Worm (Caenorhabditis elegans) whole organism, late embryonic: ENCODE results near the gene C49H3.12.

Source experiments
- F13H6.1 ChIP-seq: sonication (generic microtip); optimal IDR thresholded peaks from 2 replicates; lab custom pipeline; 2016; ENCODE audit warnings: missing genetic modification characterization, missing compliant biosample characterization
- T23F11.4 ChIP-seq: fragments of 200-800 bp; sonication (Bioruptor generic); optimal IDR thresholded peaks from 2 replicates; lab custom pipeline; 2018; ENCODE audit warnings: mild to moderate bottlenecking, missing genetic modification characterization, missing compliant biosample characterization
- Y22D7AL.16 ChIP-seq: sonication (generic microtip); optimal IDR thresholded peaks from 2 replicates; lab custom pipeline; 2016; ENCODE audit warnings: missing genetic modification characterization, missing compliant biosample characterization
- ama-1 ChIP-seq: fragments of 150-350 bp; optimal IDR thresholded peaks from 2 replicates; lab custom pipeline; 2014
- ceh-14 ChIP-seq: sonication (generic microtip); optimal IDR thresholded peaks from 2 replicates; lab custom pipeline; 2016; ENCODE audit warnings: missing genotype, missing genetic modification characterization, missing compliant biosample characterization
- ceh-18 ChIP-seq: sonication (generic microtip); optimal IDR thresholded peaks from 2 replicates; lab custom pipeline; 2016; ENCODE audit warnings: missing genetic modification characterization, missing compliant biosample characterization
- ceh-2 ChIP-seq: sonication (generic microtip); optimal IDR thresholded peaks from 2 replicates; lab custom pipeline; 2016; ENCODE audit warnings: missing genotype, missing genetic modification characterization, missing compliant biosample characterization
- ceh-22 ChIP-seq: sonication (generic microtip); optimal IDR thresholded peaks from 2 replicates; lab custom pipeline; 2017; ENCODE audit warnings: missing biosample characterization, missing genetic modification characterization
- ceh-24 ChIP-seq: sonication (generic microtip); optimal IDR thresholded peaks from 2 replicates; lab custom pipeline; 2016; ENCODE audit warnings: mild to moderate bottlenecking, missing genetic modification characterization, missing compliant biosample characterization
- ceh-30 ChIP-seq: fragments of 150-350 bp; optimal IDR thresholded peaks from 2 replicates; lab custom pipeline; 2014; ENCODE audit warnings: missing biosample characterization, missing genetic modification characterization
- ceh-31 ChIP-seq: sonication (generic microtip); optimal IDR thresholded peaks from 2 replicates; lab custom pipeline; 2016; ENCODE audit warnings: missing genetic modification characterization, missing compliant biosample characterization
- ceh-34 ChIP-seq: sonication (generic microtip); optimal IDR thresholded peaks from 2 replicates; lab custom pipeline; 2016; ENCODE audit warnings: mild to moderate bottlenecking, missing genetic modification characterization, missing compliant biosample characterization
- ceh-45 ChIP-seq: fragments of 200-800 bp; sonication (Bioruptor generic); IDR thresholded peaks from 2 replicates; pipeline ENCODE4 v1.3.6; 2022; ENCODE audit warnings: missing genetic modification reagents, missing genetic modification characterization, missing compliant biosample characterization
- ceh-48 ChIP-seq: sonication (generic microtip); optimal IDR thresholded peaks from 2 replicates; lab custom pipeline; 2016; ENCODE audit warnings: missing genetic modification characterization, inconsistent platforms, missing compliant biosample characterization
- che-1 ChIP-seq: sonication (generic microtip); optimal IDR thresholded peaks from 2 replicates; lab custom pipeline; 2016; ENCODE audit warnings: mild to moderate bottlenecking, missing genetic modification characterization, missing compliant biosample characterization
- dmd-4 ChIP-seq: sonication (generic microtip); optimal IDR thresholded peaks from 2 replicates; lab custom pipeline; 2016; ENCODE audit warnings: borderline replicate concordance, missing genetic modification characterization, missing compliant biosample characterization
- elt-4 ChIP-seq: sonication (generic microtip); optimal IDR thresholded peaks from 2 replicates; lab custom pipeline; 2016; ENCODE audit warnings: missing genetic modification characterization, missing compliant biosample characterization
- fax-1 ChIP-seq: sonication (generic microtip); optimal IDR thresholded peaks from 2 replicates; lab custom pipeline; 2016; ENCODE audit warnings: missing genotype, missing genetic modification characterization, missing compliant biosample characterization
- fkh-10 ChIP-seq: fragments of 150-350 bp; optimal IDR thresholded peaks from 2 replicates; lab custom pipeline; 2014; ENCODE audit warnings: missing biosample characterization, missing genetic modification reagents, missing genetic modification characterization
- fkh-6 ChIP-seq: sonication (generic microtip); optimal IDR thresholded peaks from 2 replicates; lab custom pipeline; 2016; ENCODE audit warnings: missing genetic modification characterization, missing compliant biosample characterization
- gmeb-2 ChIP-seq: sonication (generic microtip); optimal IDR thresholded peaks from 2 replicates; lab custom pipeline; 2016; ENCODE audit warnings: missing genetic modification characterization, inconsistent platforms, missing compliant biosample characterization
- hlh-13 ChIP-seq: fragments of 200-800 bp; sonication (Bioruptor generic); optimal IDR thresholded peaks from 2 replicates; lab custom pipeline; 2018; ENCODE audit warnings: mild to moderate bottlenecking, missing genetic modification characterization, missing compliant biosample characterization
- hlh-15 ChIP-seq: sonication (generic microtip); optimal IDR thresholded peaks from 2 replicates; lab custom pipeline; 2016; ENCODE audit warnings: missing genetic modification characterization, missing compliant biosample characterization
- hlh-6 ChIP-seq: sonication (generic microtip); optimal IDR thresholded peaks from 2 replicates; lab custom pipeline; 2016; ENCODE audit warnings: missing genotype, missing genetic modification characterization, missing compliant biosample characterization
- hlh-8 ChIP-seq: sonication (generic microtip); optimal IDR thresholded peaks from 2 replicates; lab custom pipeline; 2016; ENCODE audit warnings: missing genotype, missing genetic modification characterization, missing compliant biosample characterization
- lin-11 ChIP-seq: fragments of 200-800 bp; sonication (Bioruptor generic); optimal IDR thresholded peaks from 2 replicates; lab custom pipeline; 2018; ENCODE audit warnings: mild to moderate bottlenecking, missing genetic modification characterization, missing compliant biosample characterization
- madf-2 ChIP-seq: sonication (generic microtip); optimal IDR thresholded peaks from 2 replicates; lab custom pipeline; 2017; ENCODE audit warnings: missing genetic modification characterization, missing compliant biosample characterization
- nfya-1 ChIP-seq: sonication (generic microtip); optimal IDR thresholded peaks from 2 replicates; lab custom pipeline; 2017; ENCODE audit warnings: missing genetic modification characterization, mild to moderate bottlenecking, missing compliant biosample characterization, antibody characterized with exemption, moderate library complexity
- nhr-11 ChIP-seq: fragments of 150-350 bp; optimal IDR thresholded peaks from 2 replicates; lab custom pipeline; 2014; ENCODE audit warnings: missing biosample characterization, missing genetic modification characterization
- npax-4 ChIP-seq: sonication (generic microtip); optimal IDR thresholded peaks from 2 replicates; lab custom pipeline; 2016; ENCODE audit warnings: missing genetic modification characterization, missing compliant biosample characterization
- odd-2 ChIP-seq: sonication (generic microtip); optimal IDR thresholded peaks from 2 replicates; lab custom pipeline; 2017; ENCODE audit warnings: antibody characterized with exemption, mild to moderate bottlenecking, missing genetic modification characterization, missing compliant biosample characterization
- pag-3 ChIP-seq: sonication (generic microtip); optimal IDR thresholded peaks from 2 replicates; lab custom pipeline; 2016; ENCODE audit warnings: missing compliant biosample characterization, missing genetic modification characterization, borderline replicate concordance
- pat-9 ChIP-seq: fragments of 200-800 bp; sonication (Bioruptor generic); optimal IDR thresholded peaks from 2 replicates; lab custom pipeline; 2018; ENCODE audit warnings: mild to moderate bottlenecking, missing genetic modification characterization, moderate library complexity, missing compliant biosample characterization
- pha-4 ChIP-seq: fragments of 150-350 bp; optimal IDR thresholded peaks from 2 replicates; lab custom pipeline; 2018; ENCODE audit warnings: missing biosample characterization, missing genetic modification reagents, missing genetic modification characterization
- pqm-1 ChIP-seq: sonication (generic microtip); optimal IDR thresholded peaks from 2 replicates; lab custom pipeline; 2016; ENCODE audit warnings: missing genetic modification characterization, missing compliant biosample characterization
- pros-1 ChIP-seq: fragments of 150-350 bp; optimal IDR thresholded peaks from 2 replicates; lab custom pipeline; 2014; ENCODE audit warnings: missing biosample characterization, missing genetic modification reagents, missing genetic modification characterization
- ref-2 ChIP-seq: sonication (generic microtip); optimal IDR thresholded peaks from 2 replicates; lab custom pipeline; 2016; ENCODE audit warnings: missing genetic modification characterization, missing compliant biosample characterization
- sdc-2 ChIP-seq: sonication (generic microtip); optimal IDR thresholded peaks from 2 replicates; lab custom pipeline; 2016; ENCODE audit warnings: missing genotype, missing genetic modification characterization, missing compliant biosample characterization
- sox-2 ChIP-seq: fragments of 200-800 bp; sonication (Bioruptor generic); IDR thresholded peaks from 2 replicates; pipeline ENCODE4 v1.3.6; 2022; ENCODE audit warnings: missing genetic modification reagents, missing genetic modification characterization, missing compliant biosample characterization
- sox-4 ChIP-seq: sonication (generic microtip); optimal IDR thresholded peaks from 2 replicates; lab custom pipeline; 2017; ENCODE audit warnings: mild to moderate bottlenecking, missing genetic modification characterization, inconsistent platforms, missing compliant biosample characterization
- tbx-2 ChIP-seq: sonication (generic microtip); optimal IDR thresholded peaks from 2 replicates; lab custom pipeline; 2016; ENCODE audit warnings: missing genetic modification characterization, missing compliant biosample characterization
- tbx-7 ChIP-seq: sonication (generic microtip); optimal IDR thresholded peaks from 2 replicates; lab custom pipeline; 2016; ENCODE audit warnings: missing genotype, missing genetic modification characterization, missing compliant biosample characterization
- ttx-3 ChIP-seq: sonication (generic microtip); optimal IDR thresholded peaks from 2 replicates; lab custom pipeline; 2016; ENCODE audit warnings: missing genetic modification reagents, missing genetic modification characterization, missing compliant biosample characterization
- ztf-16 ChIP-seq: sonication (generic microtip); optimal IDR thresholded peaks from 2 replicates; lab custom pipeline; 2017; ENCODE audit warnings: missing genetic modification characterization, missing compliant biosample characterization

Gene C49H3.12

DNA sequence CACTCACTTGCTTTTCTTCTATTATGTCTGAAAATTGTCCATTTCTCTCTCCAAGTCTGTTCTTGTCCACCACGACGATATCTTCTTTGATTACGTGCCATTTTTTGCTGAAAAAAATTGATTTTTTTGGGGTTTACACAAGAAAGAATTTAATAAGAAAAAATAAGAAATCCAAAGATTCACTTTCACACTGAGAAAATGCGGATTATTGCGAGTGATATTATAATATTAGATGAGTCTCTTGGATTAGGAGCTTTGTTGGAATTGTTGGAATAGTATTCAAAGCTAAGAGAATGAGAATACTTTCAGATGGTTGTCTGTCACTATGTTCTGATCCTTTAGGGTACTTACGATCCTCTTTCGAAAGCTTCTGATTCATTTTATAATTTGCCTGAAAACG is 11.7 kb upstream of the C49H3.12 start, which contains the start of gene F20D12.7:
F20D12.7 (minus strand) TSS at position 101 of the 400 bp plus-strand sequence.
- TF ChIP-seq pha-4 (tag; lab: Kevin White, UChicago) (no peak), fax-1 (tag; lab: Kevin White, UChicago) (no peak), fkh-10 (GFP tag; lab: Kevin White, UChicago) (no peak), nhr-11 (tag; lab: Kevin White, UChicago) (no peak), npax-4 (tag; lab: Kevin White, UChicago) (no peak), ceh-24 (tag; lab: Kevin White, UChicago) (no peak), dmd-4 (tag; lab: Kevin White, UChicago) (no peak), ceh-48 (tag; lab: Kevin White, UChicago) (no peak), F13H6.1 (no peak), T23F11.4 (GFP tag; lab: Kevin White, UChicago) (no peak), ceh-18 (tag; lab: Kevin White, UChicago) (no peak), hlh-8 (tag; lab: Kevin White, UChicago) (no peak), madf-2 (tag; lab: Kevin White, UChicago) (no peak), lin-11 (tag; lab: Kevin White, UChicago) (no peak), nfya-1 (tag; lab: Kevin White, UChicago) (no peak), tbx-7 (tag; lab: Kevin White, UChicago) (no peak), pros-1 (tag; lab: Kevin White, UChicago) (no peak), che-1 (no peak), Y22D7AL.16 (no peak)

- TF ChIP-seq npax-4 (tag; lab: Kevin White, UChicago) (no peak), ref-2 (tag; lab: Kevin White, UChicago) (no peak), nfya-1 (tag; lab: Kevin White, UChicago) (no peak), pag-3 (no peak), F13H6.1 (no peak), fkh-6 (no peak), pat-9 (tag; lab: Kevin White, UChicago) (no peak), tbx-7 (tag; lab: Kevin White, UChicago) (no peak), ama-1 (lab: Kevin White, UChicago) (no peak), Y22D7AL.16 (no peak), sox-2 (GFP tag; lab: Robert Waterston, UW) (no peak), hlh-8 (tag; lab: Kevin White, UChicago) (no peak), sox-4 (tag; lab: Kevin White, UChicago) (no peak), ceh-48 (tag; lab: Kevin White, UChicago) (no peak), madf-2 (tag; lab: Kevin White, UChicago) (no peak), tbx-2 (tag; lab: Kevin White, UChicago) (no peak), ttx-3 (tag; lab: Kevin White, UChicago) (no peak), hlh-6 (no peak), ceh-30 (tag; lab: Kevin White, UChicago) (no peak)
Measured at ce11 chrIV:7933733-7934132, 6.6 kb upstream of the C49H3.12 start, which contains the start of gene bbs-2. Gene bbs-2 (plus strand): TSS chrIV:7934033.

- TF ChIP-seq sdc-2 (no peak), ceh-2 (tag; lab: Kevin White, UChicago) (no peak), lin-11 (tag; lab: Kevin White, UChicago) (no peak), ceh-45 (GFP tag; lab: Robert Waterston, UW) (no peak), gmeb-2 (tag; lab: Kevin White, UChicago) (no peak), tbx-7 (tag; lab: Kevin White, UChicago) (no peak), pros-1 (tag; lab: Kevin White, UChicago) (no peak), ceh-14 (tag; lab: Kevin White, UChicago) (no peak)
Measured at ce11 chrIV:7931873-7932272, 4.8 kb upstream of the C49H3.12 start.

DNA sequence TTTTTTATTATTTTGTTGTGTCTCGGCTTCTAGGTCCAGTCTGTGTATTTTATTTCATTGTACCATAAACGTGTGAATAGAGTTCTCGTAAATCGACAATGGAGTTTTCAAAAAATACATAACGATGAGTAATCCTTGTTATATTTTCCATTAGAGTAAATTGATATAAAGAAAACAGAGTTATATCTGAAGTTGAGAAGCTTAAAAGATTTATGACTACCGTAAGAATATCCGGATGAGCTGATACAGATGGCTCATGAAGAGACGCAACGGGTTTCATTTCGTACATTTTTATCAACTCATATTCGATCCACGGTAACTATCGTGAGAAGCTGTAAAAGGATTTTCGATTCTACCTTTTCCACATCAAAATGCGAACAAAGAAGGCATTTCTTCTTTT is 734 bp upstream of the C49H3.12 start, which contains the start of gene gcy-8:
gcy-8 (plus strand) TSS at position 301 of the 400 bp plus-strand sequence.
- TF ChIP-seq nhr-11 (tag; lab: Kevin White, UChicago) (no peak), pqm-1 (tag; lab: Kevin White, UChicago) (no peak), ceh-31 (no peak), odd-2 (tag; lab: Kevin White, UChicago) (no peak), pros-1 (tag; lab: Kevin White, UChicago) (no peak), lin-11 (tag; lab: Kevin White, UChicago) (no peak), ztf-16 (tag; lab: Kevin White, UChicago) (no peak), sox-4 (tag; lab: Kevin White, UChicago) (no peak), hlh-13 (GFP tag; lab: Kevin White, UChicago) (no peak), elt-4 (tag; lab: Kevin White, UChicago) (no peak), pat-9 (tag; lab: Kevin White, UChicago) (no peak), fkh-6 (no peak), madf-2 (tag; lab: Kevin White, UChicago) (no peak), fkh-10 (GFP tag; lab: Kevin White, UChicago) (no peak), ref-2 (tag; lab: Kevin White, UChicago) (no peak), ceh-22 (no peak), ceh-30 (tag; lab: Kevin White, UChicago) (no peak), ceh-34 (tag; lab: Kevin White, UChicago) (no peak), hlh-15 (no peak), pag-3 (no peak)
